Fruit fly (Drosophila melanogaster) whole organism, prepupa: ENCODE data around the gene Dus3.
A peak's percentile ranks its signal among the peaks of the same experiment; 100 is the strongest.

Experiments used
- CG1621 ChIP-seq: fragments of 200-800 bp; sonication (Bioruptor generic); optimal IDR thresholded peaks from 3 replicates; lab custom pipeline; 2018; ENCODE audit warnings: missing biosample characterization, mild to moderate bottlenecking, missing genetic modification characterization
- CG6163 ChIP-seq: fragments of 200-800 bp; sonication (Bioruptor generic); IDR thresholded peaks from 3 replicates; pipeline ENCODE4 v1.3.6; 2022; ENCODE audit warnings: missing biosample characterization, missing genetic modification characterization
- Ets21C ChIP-seq: fragments of 200-800 bp; sonication (Bioruptor generic); optimal IDR thresholded peaks from 3 replicates; lab custom pipeline; 2016; ENCODE audit warnings: missing biosample characterization, missing genetic modification characterization
- Gug ChIP-seq: fragments of 200-800 bp; sonication (Bioruptor generic); IDR thresholded peaks from 2 replicates; pipeline ENCODE4 v1.3.6; 2022; ENCODE audit warnings: missing biosample characterization, missing genetic modification characterization
- Sox102F ChIP-seq: fragments of 200-800 bp; sonication (Bioruptor generic); optimal IDR thresholded peaks from 2 replicates; lab custom pipeline; 2016; ENCODE audit warnings: missing biosample characterization, mild to moderate bottlenecking, missing genetic modification characterization
- Sox14 ChIP-seq: fragments of 200-800 bp; sonication (Bioruptor generic); optimal IDR thresholded peaks from 3 replicates; lab custom pipeline; 2016; ENCODE audit warnings: missing biosample characterization, missing genetic modification characterization
- Sox15 ChIP-seq: fragments of 200-800 bp; sonication (Bioruptor generic); optimal IDR thresholded peaks from 3 replicates; lab custom pipeline; 2016; ENCODE audit warnings: missing biosample characterization, missing genetic modification characterization
- cyc ChIP-seq: fragments of 200-800 bp; sonication (Bioruptor generic); optimal IDR thresholded peaks from 3 replicates; lab custom pipeline; 2016; ENCODE audit warnings: missing biosample characterization, missing genetic modification characterization
- dac ChIP-seq: fragments of 200-800 bp; sonication (Bioruptor generic); optimal IDR thresholded peaks from 2 replicates; lab custom pipeline; 2017; ENCODE audit warnings: missing biosample characterization, mild to moderate bottlenecking, missing genetic modification characterization
- esn ChIP-seq: fragments of 200-800 bp; sonication (Bioruptor generic); optimal IDR thresholded peaks from 2 replicates; lab custom pipeline; 2016; ENCODE audit warnings: missing biosample characterization, mild to moderate bottlenecking, missing genetic modification characterization, moderate library complexity
- fd59A ChIP-seq: fragments of 200-800 bp; sonication (Bioruptor generic); optimal IDR thresholded peaks from 2 replicates; lab custom pipeline; 2017; ENCODE audit warnings: missing biosample characterization, mild to moderate bottlenecking, missing genetic modification characterization, missing genetic modification reagents
- lz ChIP-seq: fragments of 200-800 bp; sonication (Bioruptor generic); optimal IDR thresholded peaks from 3 replicates; lab custom pipeline; 2016; ENCODE audit warnings: missing biosample characterization, missing genetic modification characterization
- net ChIP-seq: fragments of 200-800 bp; sonication (Bioruptor generic); optimal IDR thresholded peaks from 3 replicates; lab custom pipeline; 2016; ENCODE audit warnings: missing biosample characterization, missing genetic modification characterization

DNA sequence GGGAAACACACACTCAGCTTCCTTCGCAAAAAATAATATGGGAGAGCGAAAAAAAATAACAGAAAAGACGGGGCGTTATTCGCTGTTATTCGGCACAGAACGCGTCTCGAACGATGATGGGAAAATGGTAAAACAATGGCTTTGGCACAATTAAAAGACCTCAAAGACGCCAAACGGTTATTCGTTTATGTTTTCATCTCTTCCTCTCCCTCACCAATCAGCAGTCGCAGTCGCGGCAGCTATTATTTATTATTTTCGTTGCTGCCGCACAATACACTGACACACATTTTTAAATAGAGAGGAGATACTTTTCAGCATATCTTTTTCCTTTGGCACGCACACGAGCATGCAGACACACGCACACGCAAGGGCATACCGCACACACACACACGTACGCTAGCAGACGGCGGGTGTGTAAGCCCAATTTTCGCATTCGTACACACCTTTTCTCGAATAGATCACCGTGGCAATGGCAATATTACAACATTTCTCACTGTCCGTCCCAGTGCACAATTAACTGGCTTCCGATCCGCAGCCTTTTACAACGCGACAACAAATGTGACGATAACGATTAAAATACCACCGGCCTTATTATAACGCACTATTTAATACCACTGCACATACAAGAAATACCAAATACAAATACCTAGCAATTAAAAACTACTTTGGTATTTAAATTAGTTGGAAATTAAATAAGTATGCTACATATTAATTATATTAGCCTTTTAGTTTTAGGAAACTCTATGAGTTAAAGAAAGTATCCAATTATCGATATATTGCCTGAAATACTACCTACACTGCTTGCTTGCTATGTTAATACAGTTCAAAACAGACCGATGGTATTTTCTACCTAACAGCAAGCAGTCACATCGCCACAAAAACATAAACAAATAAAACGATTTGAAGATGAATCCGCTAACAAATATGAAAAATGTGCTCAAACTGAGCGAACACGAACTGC, 32.9 kb downstream of the Dus3 start, which contains the start of the genes CdGAPr and CG10466:
- TF ChIP-seq cyc (GFP tag; lab: Kevin White, UChicago) (no peak), lz (GFP tag; lab: Kevin White, UChicago) (no peak), Sox102F (peak; percentile 27), dac (GFP tag; lab: Kevin White, UChicago) (no peak), Sox15 (GFP tag; lab: Kevin White, UChicago) (no peak), Ets21C (GFP tag; lab: Kevin White, UChicago) (no peak), fd59A (no peak), esn (GFP tag; lab: Kevin White, UChicago) (no peak), net (GFP tag; lab: Kevin White, UChicago) (peak; percentile 24), CG6163 (GFP tag; lab: Robert Waterston, UW) (no peak), CG1621 (tag; lab: Kevin White, UChicago) (no peak), Gug (GFP tag; lab: Robert Waterston, UW) (no peak), Sox14 (GFP tag; lab: Kevin White, UChicago) (no peak)
